Worm (Caenorhabditis elegans) whole organism, mixed stage, embryonic: Measurements from ENCODE around the gene fipr-15.

Experiments
- blmp-1 ChIP-seq: fragments of 150-350 bp; optimal IDR thresholded peaks from 2 replicates; lab custom pipeline; 2014; ENCODE audit warnings: missing biosample characterization, missing genetic modification characterization
- mep-1 ChIP-seq: fragments of 150-350 bp; optimal IDR thresholded peaks from 2 replicates; lab custom pipeline; 2017; ENCODE audit warnings: missing biosample characterization, missing genetic modification reagents, missing genetic modification characterization, inconsistent platforms
- tbx-8 ChIP-seq: fragments of 200-800 bp; sonication (Bioruptor generic); optimal IDR thresholded peaks from 2 replicates; lab custom pipeline; 2018; ENCODE audit warnings: mild to moderate bottlenecking, missing genetic modification characterization, moderate library complexity, missing compliant biosample characterization
- unc-39 ChIP-seq: fragments of 150-350 bp; optimal IDR thresholded peaks from 2 replicates; lab custom pipeline; 2014; ENCODE audit warnings: missing biosample characterization, missing genetic modification characterization
- unc-62 ChIP-seq: fragments of 150-350 bp; optimal IDR thresholded peaks from 2 replicates; lab custom pipeline; 2014; ENCODE audit warnings: missing biosample characterization, missing genetic modification reagents, missing genetic modification characterization
- ztf-11 ChIP-seq: fragments of 150-350 bp; optimal IDR thresholded peaks from 2 replicates; lab custom pipeline; 2014; ENCODE audit warnings: missing biosample characterization, missing genetic modification characterization

DNA sequence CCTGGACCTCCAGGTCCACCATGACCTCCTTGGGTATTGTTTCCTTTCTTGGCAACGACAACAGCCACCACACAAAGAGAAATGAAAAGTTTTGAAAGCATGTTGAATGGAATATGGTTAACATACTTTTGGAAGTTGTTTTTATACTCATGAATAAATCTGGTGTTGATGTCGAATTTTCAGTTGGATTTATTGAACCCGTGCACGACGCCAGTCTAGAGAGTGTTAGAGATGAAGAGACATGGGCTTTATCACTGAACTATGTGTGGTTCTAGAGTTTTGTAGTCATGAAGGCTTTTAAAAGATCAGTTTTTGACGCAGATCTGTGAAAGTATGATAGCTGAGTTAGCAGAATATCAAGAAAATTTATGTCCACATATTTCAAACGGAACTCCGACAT, 13.9 kb downstream of the fipr-15 start, which contains the start of gene srlf-14:
- TF ChIP-seq blmp-1 (tag; lab: Kevin White, UChicago) (no peak), unc-62 (no peak), mep-1 (tag; lab: Kevin White, UChicago) (no peak), ztf-11 (tag; lab: Kevin White, UChicago) (no peak), tbx-8 (GFP tag; lab: Kevin White, UChicago) (no peak), unc-39 (no peak)
